Fruit fly (Drosophila melanogaster): Measurements from ENCODE around the gene Atg1.

- TF ChIP-seq CG33017 (tag; optimal IDR thresholded peaks at IDR 0.05), result no peak
- TF ChIP-seq CG1620 (GFP tag; optimal IDR thresholded peaks at IDR 0.05), result no peak
- no peak for TF ChIP-seq pad (GFP tag; optimal IDR thresholded peaks at IDR 0.05)
- TF ChIP-seq Crg-1 (GFP tag; optimal IDR thresholded peaks at IDR 0.05), result peak; percentile 1
Measured at dm6 chr3L:12834526-12835213, 29.8 kb upstream of the Atg1 start.
